Worm (Caenorhabditis elegans) whole organism, late embryonic: ENCODE measurements around the gene str-79.
"Not testable (repeated sequence)": the region's sequence is repeated elsewhere in the genome, so short reads cannot be mapped to it uniquely, and the experiment has no call there.

Source experiments
- ama-1 ChIP-seq: fragments of 150-350 bp; optimal IDR thresholded peaks from 2 replicates; lab custom pipeline; 2014
- ceh-22 ChIP-seq: sonication (generic microtip); optimal IDR thresholded peaks from 2 replicates; lab custom pipeline; 2017; ENCODE audit warnings: missing biosample characterization, missing genetic modification characterization
- lin-11 ChIP-seq: fragments of 200-800 bp; sonication (Bioruptor generic); optimal IDR thresholded peaks from 2 replicates; lab custom pipeline; 2018; ENCODE audit warnings: mild to moderate bottlenecking, missing genetic modification characterization, missing compliant biosample characterization
- nhr-11 ChIP-seq: fragments of 150-350 bp; optimal IDR thresholded peaks from 2 replicates; lab custom pipeline; 2014; ENCODE audit warnings: missing biosample characterization, missing genetic modification characterization
- rnt-1 ChIP-seq: sonication (generic microtip); optimal IDR thresholded peaks from 2 replicates; lab custom pipeline; 2016; ENCODE audit warnings: missing genetic modification characterization, missing compliant biosample characterization

DNA sequence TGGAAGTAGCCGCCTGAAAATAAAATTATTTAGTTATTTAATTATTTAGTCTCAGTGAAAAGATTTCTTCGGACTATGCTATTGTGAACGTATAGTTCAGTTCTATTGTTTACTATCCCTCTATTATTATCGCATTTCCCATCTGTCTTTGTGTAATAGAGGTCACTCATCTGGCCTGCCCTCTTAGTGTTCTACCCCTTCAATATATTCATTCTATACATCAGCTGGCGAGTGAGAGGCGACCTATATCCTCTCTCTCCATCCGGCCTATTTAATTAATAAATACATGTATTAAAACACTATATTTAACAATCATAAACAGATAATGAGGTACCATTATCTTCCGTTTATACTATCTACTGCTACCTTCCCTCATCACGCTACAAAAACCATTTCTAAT is 26.3 kb downstream of the str-79 start:
- not testable (repeated sequence) for TF ChIP-seq nhr-11 (tag; lab: Kevin White, UChicago); lin-11 (tag; lab: Kevin White, UChicago); ceh-22 (tag; lab: Kevin White, UChicago); rnt-1 (tag; lab: Kevin White, UChicago); ama-1 (lab: Kevin White, UChicago)
